Fruit fly (Drosophila melanogaster) whole organism, embryonic: Measurements from ENCODE around the gene Vti1a.

Experiments
- Asciz ChIP-seq: fragments of 200-800 bp; sonication (Bioruptor generic); optimal IDR thresholded peaks from 2 replicates; lab custom pipeline; 2017; ENCODE audit warnings: missing biosample characterization, mild to moderate bottlenecking, missing genetic modification characterization, missing genetic modification reagents
- B-H1 ChIP-seq: fragments of 200-800 bp; sonication (Bioruptor generic); IDR thresholded peaks from 3 replicates; pipeline ENCODE4 v1.3.6; 2022; ENCODE audit warnings: missing biosample characterization, missing genetic modification characterization
- B-H2 ChIP-seq: fragments of 200-800 bp; sonication (Bioruptor generic); optimal IDR thresholded peaks from 2 replicates; lab custom pipeline; 2018; ENCODE audit warnings: missing biosample characterization, mild to moderate bottlenecking, missing genetic modification characterization
- CG12391 ChIP-seq: fragments of 200-800 bp; sonication (Bioruptor generic); optimal IDR thresholded peaks from 3 replicates; lab custom pipeline; 2018; ENCODE audit warnings: missing biosample characterization, mild to moderate bottlenecking, missing genetic modification characterization, moderate library complexity
- CG14050 ChIP-seq: fragments of 200-800 bp; sonication (Bioruptor generic); IDR thresholded peaks from 3 replicates; pipeline ENCODE4 v1.3.6; 2022; ENCODE audit warnings: missing biosample characterization, missing genetic modification characterization
- CG14667 ChIP-seq: fragments of 200-800 bp; sonication (Bioruptor generic); IDR thresholded peaks from 2 replicates; pipeline ENCODE4 v1.3.6; 2022; ENCODE audit warnings: missing biosample characterization, missing genetic modification characterization
- CG15073 ChIP-seq: fragments of 200-800 bp; sonication (Bioruptor generic); optimal IDR thresholded peaks from 2 replicates; lab custom pipeline; 2016; ENCODE audit warnings: missing biosample characterization, missing genetic modification characterization
- CG17912 ChIP-seq: fragments of 200-800 bp; sonication (Bioruptor generic); optimal IDR thresholded peaks from 2 replicates; lab custom pipeline; 2018; ENCODE audit warnings: missing biosample characterization, mild to moderate bottlenecking, missing genetic modification characterization
- CG18011 ChIP-seq: fragments of 200-800 bp; sonication (Bioruptor generic); optimal IDR thresholded peaks from 2 replicates; lab custom pipeline; 2017; ENCODE audit warnings: missing biosample characterization, missing genetic modification characterization, mild to moderate bottlenecking, moderate library complexity, missing genotype
- CG2199 ChIP-seq: fragments of 200-800 bp; sonication (Bioruptor generic); IDR thresholded peaks from 3 replicates; pipeline ENCODE4 v1.3.6; 2022; ENCODE audit warnings: missing biosample characterization, missing genetic modification characterization
- CG2875 ChIP-seq: fragments of 200-800 bp; sonication (Bioruptor generic); optimal IDR thresholded peaks from 2 replicates; lab custom pipeline; 2017; ENCODE audit warnings: missing biosample characterization, mild to moderate bottlenecking, missing genetic modification characterization, missing genetic modification reagents
- CG31388 ChIP-seq: fragments of 200-800 bp; sonication (Bioruptor generic); optimal IDR thresholded peaks from 2 replicates; lab custom pipeline; 2016; ENCODE audit warnings: missing biosample characterization, missing genetic modification characterization
- CG3838 ChIP-seq: fragments of 200-800 bp; sonication (Bioruptor generic); optimal IDR thresholded peaks from 3 replicates; lab custom pipeline; 2016; ENCODE audit warnings: missing biosample characterization, missing genetic modification characterization
- CG4617 ChIP-seq: fragments of 200-800 bp; sonication (Bioruptor generic); optimal IDR thresholded peaks from 3 replicates; lab custom pipeline; 2016; ENCODE audit warnings: missing biosample characterization, missing genetic modification characterization, borderline replicate concordance
- CG6689 ChIP-seq: fragments of 200-800 bp; sonication (Bioruptor generic); IDR thresholded peaks from 2 replicates; pipeline ENCODE4 v1.3.6; 2022; ENCODE audit warnings: missing biosample characterization, missing genetic modification characterization
- CG6813 ChIP-seq: fragments of 200-800 bp; sonication (Bioruptor generic); optimal IDR thresholded peaks from 2 replicates; lab custom pipeline; 2017; ENCODE audit warnings: missing biosample characterization, missing genetic modification characterization, mild to moderate bottlenecking, moderate library complexity, missing genetic modification reagents
- CG7928 ChIP-seq: fragments of 200-800 bp; sonication (Bioruptor generic); optimal IDR thresholded peaks from 2 replicates; lab custom pipeline; 2017; ENCODE audit warnings: missing biosample characterization, mild to moderate bottlenecking, missing genetic modification characterization
- CG9437 ChIP-seq: fragments of 200-800 bp; sonication (Bioruptor generic); optimal IDR thresholded peaks from 2 replicates; lab custom pipeline; 2018; ENCODE audit warnings: missing biosample characterization, mild to moderate bottlenecking, missing genetic modification characterization
- CG9609 ChIP-seq: fragments of 200-800 bp; sonication (Bioruptor generic); optimal IDR thresholded peaks from 3 replicates; lab custom pipeline; 2016; ENCODE audit warnings: missing biosample characterization, missing genetic modification characterization
- Dbx ChIP-seq: fragments of 200-800 bp; sonication (Bioruptor generic); IDR thresholded peaks from 3 replicates; pipeline ENCODE4 v1.3.6; 2022; ENCODE audit warnings: missing biosample characterization, missing genetic modification characterization
- Doc2 ChIP-seq: fragments of 200-800 bp; sonication (Bioruptor generic); IDR thresholded peaks from 2 replicates; pipeline ENCODE4 v1.3.6; 2022; ENCODE audit warnings: missing biosample characterization, missing genetic modification characterization
- Eip74EF ChIP-seq, 2 experiments: fragments of 200-800 bp in 1 of 2; fragments of >200 bp in 1 of 2; sonication (Bioruptor generic) in 1 of 2; optimal IDR thresholded peaks; 2 replicates each; lab custom pipeline; 2017 to 2019; ENCODE audit warnings: missing biosample characterization in 2 of 2, missing genetic modification characterization in 2 of 2, mild to moderate bottlenecking in 1 of 2, moderate library complexity in 1 of 2
- Gug ChIP-seq: fragments of 200-800 bp; sonication (Bioruptor generic); IDR thresholded peaks from 4 replicates; pipeline ENCODE4 v1.3.6; 2022; ENCODE audit warnings: missing biosample characterization, missing genetic modification characterization
- HLHmδ ChIP-seq: fragments of 200-800 bp; sonication (Bioruptor generic); optimal IDR thresholded peaks from 2 replicates; lab custom pipeline; 2018; ENCODE audit warnings: missing biosample characterization, mild to moderate bottlenecking, missing genetic modification characterization, moderate library complexity
- Hey ChIP-seq: fragments of 200-800 bp; sonication (Bioruptor generic); optimal IDR thresholded peaks from 3 replicates; lab custom pipeline; 2018; ENCODE audit warnings: missing biosample characterization, mild to moderate bottlenecking, missing genetic modification characterization
- HmgZ ChIP-seq: fragments of 200-800 bp; sonication (Bioruptor generic); optimal IDR thresholded peaks from 2 replicates; lab custom pipeline; 2018; ENCODE audit warnings: missing biosample characterization, mild to moderate bottlenecking, missing genetic modification characterization
- Hr39 ChIP-seq: fragments of >200 bp; optimal IDR thresholded peaks from 2 replicates; lab custom pipeline; 2017
- Myb ChIP-seq: fragments of 200-800 bp; sonication (Bioruptor generic); optimal IDR thresholded peaks from 2 replicates; lab custom pipeline; 2016; ENCODE audit warnings: missing biosample characterization, missing genetic modification characterization
- Nf-YC ChIP-seq: fragments of 200-800 bp; optimal IDR thresholded peaks from 3 replicates; lab custom pipeline; 2019; ENCODE audit warnings: missing biosample characterization, mild to moderate bottlenecking, missing genetic modification characterization, moderate library complexity
- Sox102F ChIP-seq: fragments of 200-800 bp; sonication (Bioruptor generic); optimal IDR thresholded peaks from 2 replicates; lab custom pipeline; 2018; ENCODE audit warnings: missing biosample characterization, mild to moderate bottlenecking, missing genetic modification characterization, moderate library complexity
- al ChIP-seq: fragments of 200-800 bp; sonication (Bioruptor generic); IDR thresholded peaks from 2 replicates; pipeline ENCODE4 v1.3.6; 2022; ENCODE audit warnings: missing biosample characterization, missing genetic modification characterization
- ara ChIP-seq: fragments of 200-800 bp; sonication (Bioruptor generic); IDR thresholded peaks from 2 replicates; pipeline ENCODE4 v1.3.6; 2022; ENCODE audit warnings: missing biosample characterization, missing genetic modification characterization
- bsh ChIP-seq, 2 experiments: fragments of 200-800 bp; sonication (Bioruptor generic); optimal IDR thresholded peaks; 2 replicates each; lab custom pipeline; 2017 to 2018; ENCODE audit warnings: mild to moderate bottlenecking in 2 of 2, missing biosample characterization in 2 of 2, missing genetic modification characterization in 2 of 2, moderate library complexity in 1 of 2
- cato ChIP-seq: fragments of 200-800 bp; sonication (Bioruptor generic); optimal IDR thresholded peaks from 2 replicates; lab custom pipeline; 2016; ENCODE audit warnings: missing biosample characterization, missing genetic modification characterization, borderline replicate concordance
- crol ChIP-seq: fragments of 200-800 bp; sonication (Bioruptor generic); IDR thresholded peaks from 2 replicates; pipeline ENCODE4 v1.3.6; 2022; ENCODE audit warnings: missing biosample characterization, missing genetic modification characterization
- cwo ChIP-seq: fragments of 200-800 bp; sonication (Bioruptor generic); optimal IDR thresholded peaks from 3 replicates; lab custom pipeline; 2017; ENCODE audit warnings: missing biosample characterization, missing genetic modification characterization, mild to moderate bottlenecking, moderate library complexity, missing genetic modification reagents
- dati ChIP-seq: fragments of 200-800 bp; sonication (Bioruptor generic); IDR thresholded peaks from 2 replicates; pipeline ENCODE4 v1.3.6; 2022; ENCODE audit warnings: missing biosample characterization, missing genetic modification characterization
- dysf ChIP-seq: fragments of 200-800 bp; sonication (Bioruptor generic); IDR thresholded peaks from 3 replicates; pipeline ENCODE4 v1.3.6; 2022; ENCODE audit warnings: missing biosample characterization, missing genetic modification characterization
- gfzf ChIP-seq: fragments of 200-800 bp; sonication (Bioruptor generic); optimal IDR thresholded peaks from 2 replicates; lab custom pipeline; 2016; ENCODE audit warnings: missing biosample characterization, mild to moderate bottlenecking, missing genetic modification characterization, moderate library complexity
- knrl ChIP-seq: fragments of 200-800 bp; sonication (Bioruptor generic); IDR thresholded peaks from 3 replicates; pipeline ENCODE4 v1.3.6; 2022; ENCODE audit warnings: missing biosample characterization, missing genetic modification characterization; ENCODE audit not compliant: partially characterized antibody
- odd ChIP-seq: fragments of 200-800 bp; sonication (Bioruptor generic); optimal IDR thresholded peaks from 2 replicates; lab custom pipeline; 2017; ENCODE audit warnings: missing biosample characterization, mild to moderate bottlenecking, missing genetic modification characterization
- seq ChIP-seq: fragments of 200-800 bp; sonication (Bioruptor generic); IDR thresholded peaks from 2 replicates; pipeline ENCODE4 v1.3.6; 2022; ENCODE audit warnings: missing biosample characterization, missing genetic modification characterization
- slbo ChIP-seq: fragments of 200-800 bp; sonication (Bioruptor generic); IDR thresholded peaks from 2 replicates; pipeline ENCODE4 v1.3.6; 2022; ENCODE audit warnings: missing biosample characterization, missing genetic modification characterization
- sob ChIP-seq: fragments of 200-800 bp; sonication (Bioruptor generic); IDR thresholded peaks from 2 replicates; pipeline ENCODE4 v1.3.6; 2022; ENCODE audit warnings: missing biosample characterization, missing genetic modification characterization
- sr ChIP-seq: fragments of 200-800 bp; sonication (Bioruptor generic); IDR thresholded peaks from 3 replicates; pipeline ENCODE4 v1.3.6; 2022; ENCODE audit warnings: missing biosample characterization, missing genetic modification characterization
- stwl ChIP-seq: fragments of 200-800 bp; sonication (Bioruptor generic); optimal IDR thresholded peaks from 3 replicates; lab custom pipeline; 2018; ENCODE audit warnings: missing biosample characterization, mild to moderate bottlenecking, missing genetic modification characterization, moderate library complexity
- vnd ChIP-seq: fragments of 200-800 bp; sonication (Bioruptor generic); IDR thresholded peaks from 3 replicates; pipeline ENCODE4 v1.3.6; 2022; ENCODE audit warnings: missing biosample characterization, missing genetic modification characterization; ENCODE audit not compliant: partially characterized antibody
- z ChIP-seq: fragments of 200-800 bp; sonication (Bioruptor generic); IDR thresholded peaks from 3 replicates; pipeline ENCODE4 v1.3.6; 2022; ENCODE audit warnings: missing biosample characterization, missing genetic modification characterization

Vti1a gene

dm6 chr3L:724518-725341 lies 32.0 kb upstream of the Vti1a start (continued):
- TF ChIP-seq CG2199 (GFP tag; lab: Robert Waterston, UW) (peak; percentile 97), CG14050 (GFP tag; lab: Robert Waterston, UW) (peak; percentile 87), cato (peak; percentile 93), B-H1 (GFP tag; lab: Robert Waterston, UW) (peak; percentile 83), CG15073 (GFP tag; lab: Kevin White, UChicago) (peak; percentile 80), CG17912 (GFP tag; lab: Kevin White, UChicago) (peak; percentile 46), Hr39 (lab: Kevin White, UChicago) (no peak), knrl (GFP tag; lab: Robert Waterston, UW) (peak; percentile 32; the same call in 2 of the 3 replicates), CG9609 (GFP tag; lab: Kevin White, UChicago) (peak; percentile 87), odd (peak; percentile 87), CG31388 (GFP tag; lab: Kevin White, UChicago) (peak; percentile 86), Dbx (GFP tag; lab: Robert Waterston, UW) (peak; percentile 43; the same call in 1 of the 3 replicates), dysf (GFP tag; lab: Robert Waterston, UW) (peak; percentile 87), z (peak; percentile 71), CG3838 (GFP tag; lab: Kevin White, UChicago) (peak; percentile 90), vnd (0 out of 3 replicates have a peak, but pooled peaks have one; percentile 34), Sox102F (peak; percentile 91), bsh (GFP tag; optimal IDR thresholded peaks at IDR 0.05; lab: Kevin White, UChicago) (peak; percentile 82 to 98), sob (GFP tag; lab: Robert Waterston, UW) (peak; percentile 89), seq (GFP tag; lab: Robert Waterston, UW) (peak; percentile 89), crol (GFP tag; lab: Robert Waterston, UW) (peak; percentile 69), Nf-YC (tag; lab: Kevin White, UChicago) (peak; percentile 35), CG6813 (GFP tag; lab: Kevin White, UChicago) (peak; percentile 93), al (GFP tag; lab: Robert Waterston, UW) (peak; percentile 40; the same call in 1 of the 2 replicates), CG14667 (peak; percentile 90), HLHmδ (GFP tag; lab: Kevin White, UChicago) (peak; percentile 80), cwo (GFP tag; lab: Kevin White, UChicago) (peak; percentile 66), slbo (peak; percentile 74), gfzf (GFP tag; lab: Kevin White, UChicago) (no peak), Doc2 (GFP tag; lab: Robert Waterston, UW) (peak; percentile 52; the same call in 1 of the 2 replicates), sr (peak; percentile 79), dati (GFP tag; lab: Robert Waterston, UW) (peak; percentile 90), CG18011 (GFP tag; lab: Kevin White, UChicago) (peak; percentile 46), Hey (peak; percentile 23), CG7928 (GFP tag; lab: Kevin White, UChicago) (no peak), CG9437 (GFP tag; lab: Kevin White, UChicago) (peak; percentile 80), stwl (tag; lab: Kevin White, UChicago) (peak; percentile 79), ara (GFP tag; lab: Robert Waterston, UW) (peak; percentile 99), HmgZ (tag; lab: Kevin White, UChicago) (peak; percentile 65), CG6689 (GFP tag; lab: Robert Waterston, UW) (peak; percentile 95), Gug (peak; percentile 84), Myb (GFP tag; lab: Kevin White, UChicago) (peak; percentile 69), CG2875 (GFP tag; lab: Kevin White, UChicago) (peak; percentile 98), Eip74EF (GFP tag; optimal IDR thresholded peaks at IDR 0.05; lab: Kevin White, UChicago) (peak in 1 of 2 experiments; percentile 91), CG12391 (peak; percentile 95), Asciz (peak; percentile 93), B-H2 (GFP tag; lab: Kevin White, UChicago) (no peak), CG4617 (GFP tag; lab: Kevin White, UChicago) (peak; percentile 72)
